Fruit fly (Drosophila melanogaster) whole organism, embryonic: ENCODE measurements around the gene Bem46.

ENCODE experiments used
- Aef1 ChIP-seq: fragments of 200-800 bp; sonication (Bioruptor generic); IDR thresholded peaks from 3 replicates; pipeline ENCODE4 v1.3.6; 2022; ENCODE audit warnings: missing biosample characterization, missing genetic modification characterization
- B-H2 ChIP-seq: fragments of 200-800 bp; sonication (Bioruptor generic); optimal IDR thresholded peaks from 2 replicates; lab custom pipeline; 2018; ENCODE audit warnings: missing biosample characterization, mild to moderate bottlenecking, missing genetic modification characterization
- Bteb2 ChIP-seq: fragments of 200-800 bp; sonication (Bioruptor generic); optimal IDR thresholded peaks from 2 replicates; lab custom pipeline; 2016; ENCODE audit warnings: missing biosample characterization, missing genetic modification characterization
- C15 ChIP-seq: fragments of 200-800 bp; sonication (Bioruptor generic); IDR thresholded peaks from 3 replicates; pipeline ENCODE4 v1.3.6; 2022; ENCODE audit warnings: missing biosample characterization, missing genetic modification characterization
- CG10366 ChIP-seq: fragments of 200-800 bp; sonication (Bioruptor generic); IDR thresholded peaks from 2 replicates; pipeline ENCODE4 v1.3.6; 2022; ENCODE audit warnings: missing biosample characterization, missing genetic modification characterization
- CG10565 ChIP-seq: fragments of 200-800 bp; sonication (Bioruptor generic); optimal IDR thresholded peaks from 3 replicates; lab custom pipeline; 2016; ENCODE audit warnings: missing biosample characterization, mild to moderate bottlenecking, missing genetic modification characterization
- CG12155 ChIP-seq: fragments of 200-800 bp; sonication (Bioruptor generic); optimal IDR thresholded peaks from 3 replicates; lab custom pipeline; 2016; ENCODE audit warnings: missing biosample characterization, missing genetic modification characterization
- CG12219 ChIP-seq: fragments of 200-800 bp; sonication (Bioruptor generic); optimal IDR thresholded peaks from 3 replicates; lab custom pipeline; 2018; ENCODE audit warnings: missing biosample characterization, mild to moderate bottlenecking, missing genetic modification characterization
- CG13624 ChIP-seq: fragments of 200-800 bp; sonication (Bioruptor generic); optimal IDR thresholded peaks from 2 replicates; lab custom pipeline; 2016; ENCODE audit warnings: missing biosample characterization, missing genetic modification characterization
- CG14860 ChIP-seq: fragments of 200-800 bp; sonication (Bioruptor generic); IDR thresholded peaks from 3 replicates; pipeline ENCODE4 v1.3.6; 2022; ENCODE audit warnings: missing biosample characterization, missing genetic modification characterization; ENCODE audit not compliant: partially characterized antibody
- CG17186 ChIP-seq: fragments of 200-800 bp; sonication (Bioruptor generic); optimal IDR thresholded peaks from 3 replicates; lab custom pipeline; 2017; ENCODE audit warnings: missing biosample characterization, missing genetic modification reagents, missing genetic modification characterization
- CG17568 ChIP-seq: fragments of 200-800 bp; sonication (Bioruptor generic); optimal IDR thresholded peaks from 2 replicates; lab custom pipeline; 2018; ENCODE audit warnings: missing biosample characterization, mild to moderate bottlenecking, missing genetic modification characterization, moderate library complexity
- CG17829 ChIP-seq: fragments of 200-800 bp; optimal IDR thresholded peaks from 2 replicates; lab custom pipeline; 2019; ENCODE audit warnings: missing biosample characterization, mild to moderate bottlenecking, missing genetic modification characterization, moderate library complexity
- CG18011 ChIP-seq: fragments of 200-800 bp; sonication (Bioruptor generic); optimal IDR thresholded peaks from 2 replicates; lab custom pipeline; 2017; ENCODE audit warnings: missing biosample characterization, missing genetic modification characterization, mild to moderate bottlenecking, moderate library complexity, missing genotype
- CG18599 ChIP-seq: fragments of 200-800 bp; sonication (Bioruptor generic); optimal IDR thresholded peaks from 3 replicates; lab custom pipeline; 2017; ENCODE audit warnings: missing biosample characterization, missing genetic modification characterization, mild to moderate bottlenecking, moderate library complexity, missing genetic modification reagents
- CG18619 ChIP-seq: fragments of 200-800 bp; sonication (Bioruptor generic); optimal IDR thresholded peaks from 3 replicates; lab custom pipeline; 2017; ENCODE audit warnings: missing biosample characterization, mild to moderate bottlenecking, missing genetic modification characterization
- CG2202 ChIP-seq: fragments of 200-800 bp; sonication (Bioruptor generic); optimal IDR thresholded peaks from 2 replicates; lab custom pipeline; 2018; ENCODE audit warnings: missing biosample characterization, mild to moderate bottlenecking, missing genetic modification characterization
- CG33557 ChIP-seq: fragments of 200-800 bp; sonication (Bioruptor generic); optimal IDR thresholded peaks from 2 replicates; lab custom pipeline; 2019; ENCODE audit warnings: missing biosample characterization, mild to moderate bottlenecking, missing genetic modification characterization, moderate library complexity
- CG3838 ChIP-seq: fragments of 200-800 bp; sonication (Bioruptor generic); optimal IDR thresholded peaks from 3 replicates; lab custom pipeline; 2016; ENCODE audit warnings: missing biosample characterization, missing genetic modification characterization
- CG3995 ChIP-seq: fragments of 200-800 bp; sonication (Bioruptor generic); optimal IDR thresholded peaks from 3 replicates; lab custom pipeline; 2016; ENCODE audit warnings: missing biosample characterization, missing genetic modification characterization
- CG42726 ChIP-seq: fragments of 200-800 bp; sonication (Bioruptor generic); IDR thresholded peaks from 2 replicates; pipeline ENCODE4 v1.3.6; 2022; ENCODE audit warnings: missing biosample characterization, missing genetic modification characterization; ENCODE audit not compliant: partially characterized antibody
- CG4404 ChIP-seq: fragments of 200-800 bp; sonication (Bioruptor generic); IDR thresholded peaks from 2 replicates; pipeline ENCODE4 v1.3.6; 2022; ENCODE audit warnings: missing biosample characterization, missing genetic modification characterization
- CG5245 ChIP-seq: fragments of 200-800 bp; sonication (Bioruptor generic); optimal IDR thresholded peaks from 3 replicates; lab custom pipeline; 2016; ENCODE audit warnings: missing biosample characterization, missing genetic modification characterization
- CG6765 ChIP-seq: fragments of 200-800 bp; sonication (Bioruptor generic); optimal IDR thresholded peaks from 3 replicates; lab custom pipeline; 2017; ENCODE audit warnings: missing biosample characterization, mild to moderate bottlenecking, missing genetic modification characterization
- CG7271 ChIP-seq: fragments of 200-800 bp; sonication (Bioruptor generic); optimal IDR thresholded peaks from 2 replicates; lab custom pipeline; 2018; ENCODE audit warnings: missing biosample characterization, mild to moderate bottlenecking, missing genetic modification characterization, moderate library complexity
- CG7357 ChIP-seq: fragments of 200-800 bp; sonication (Bioruptor generic); IDR thresholded peaks from 3 replicates; pipeline ENCODE4 v1.3.6; 2022; ENCODE audit warnings: missing biosample characterization, missing genetic modification characterization
- CG8765 ChIP-seq: fragments of 200-800 bp; sonication (Bioruptor generic); IDR thresholded peaks from 2 replicates; pipeline ENCODE4 v1.3.6; 2022; ENCODE audit warnings: missing biosample characterization, missing genetic modification characterization
- CG8924 ChIP-seq: fragments of 200-800 bp; optimal IDR thresholded peaks from 3 replicates; lab custom pipeline; 2019; ENCODE audit warnings: missing biosample characterization, mild to moderate bottlenecking, missing genetic modification characterization, moderate library complexity
- CG9932 ChIP-seq: fragments of 200-800 bp; sonication (Bioruptor generic); IDR thresholded peaks from 2 replicates; pipeline ENCODE4 v1.3.6; 2022; ENCODE audit warnings: missing biosample characterization, missing genetic modification characterization
- Dip3 ChIP-seq: fragments of 200-800 bp; sonication (Bioruptor generic); optimal IDR thresholded peaks from 3 replicates; lab custom pipeline; 2016; ENCODE audit warnings: missing biosample characterization, missing genetic modification characterization
- E2f1 ChIP-seq: fragments of 200-800 bp; sonication (Bioruptor generic); IDR thresholded peaks from 2 replicates; pipeline ENCODE4 v1.3.6; 2022; ENCODE audit warnings: missing biosample characterization, missing genetic modification characterization
- Elba2 ChIP-seq: fragments of 200-800 bp; sonication (Bioruptor generic); optimal IDR thresholded peaks from 3 replicates; lab custom pipeline; 2016; ENCODE audit warnings: missing biosample characterization, missing genetic modification characterization
- Ptx1 ChIP-seq: fragments of 200-800 bp; sonication (Bioruptor generic); IDR thresholded peaks from 2 replicates; pipeline ENCODE4 v1.3.6; 2022; ENCODE audit warnings: missing biosample characterization, missing genetic modification characterization
- Scr ChIP-seq: fragments of 200-800 bp; sonication (Bioruptor generic); IDR thresholded peaks from 2 replicates; pipeline ENCODE4 v1.3.6; 2022; ENCODE audit warnings: missing biosample characterization, missing genetic modification characterization; ENCODE audit not compliant: partially characterized antibody
- Sox102F ChIP-seq: fragments of 200-800 bp; sonication (Bioruptor generic); optimal IDR thresholded peaks from 2 replicates; lab custom pipeline; 2018; ENCODE audit warnings: missing biosample characterization, mild to moderate bottlenecking, missing genetic modification characterization, moderate library complexity
- Sry-δ ChIP-seq: fragments of 200-800 bp; sonication (Bioruptor generic); optimal IDR thresholded peaks from 2 replicates; lab custom pipeline; 2016; ENCODE audit warnings: missing biosample characterization, missing genetic modification characterization
- ab ChIP-seq: fragments of 200-800 bp; sonication (Bioruptor generic); optimal IDR thresholded peaks from 2 replicates; lab custom pipeline; 2016; ENCODE audit warnings: missing biosample characterization, missing genetic modification characterization
- cato ChIP-seq: fragments of 200-800 bp; sonication (Bioruptor generic); optimal IDR thresholded peaks from 2 replicates; lab custom pipeline; 2016; ENCODE audit warnings: missing biosample characterization, missing genetic modification characterization, borderline replicate concordance
- corto ChIP-seq: fragments of 200-800 bp; sonication (Bioruptor generic); optimal IDR thresholded peaks from 2 replicates; lab custom pipeline; 2016; ENCODE audit warnings: missing biosample characterization, mild to moderate bottlenecking, missing genetic modification characterization, moderate library complexity
- eve ChIP-seq, 2 experiments: fragments of >200 bp; optimal IDR thresholded peaks; 2 replicates each; lab custom pipeline; 2017; ENCODE audit warnings: missing biosample characterization in 2 of 2, missing genetic modification characterization in 2 of 2
- h ChIP-seq: fragments of >200 bp; optimal IDR thresholded peaks from 2 replicates; lab custom pipeline; 2017
- ham ChIP-seq: fragments of 200-800 bp; sonication (Bioruptor generic); IDR thresholded peaks from 2 replicates; pipeline ENCODE4 v1.3.6; 2022; ENCODE audit warnings: missing biosample characterization, missing genetic modification characterization
- her ChIP-seq: fragments of 200-800 bp; sonication (Bioruptor generic); optimal IDR thresholded peaks from 2 replicates; lab custom pipeline; 2016; ENCODE audit warnings: missing biosample characterization, missing genetic modification characterization
- lbe ChIP-seq: fragments of 200-800 bp; sonication (Bioruptor generic); optimal IDR thresholded peaks from 2 replicates; lab custom pipeline; 2016; ENCODE audit warnings: missing biosample characterization, mild to moderate bottlenecking, missing genetic modification characterization
- phol ChIP-seq: fragments of 200-800 bp; sonication (Bioruptor generic); optimal IDR thresholded peaks from 3 replicates; lab custom pipeline; 2018; ENCODE audit warnings: missing biosample characterization, mild to moderate bottlenecking, missing genetic modification characterization, moderate library complexity
- schlank ChIP-seq: fragments of 200-800 bp; sonication (Bioruptor generic); optimal IDR thresholded peaks from 2 replicates; lab custom pipeline; 2018; ENCODE audit warnings: missing biosample characterization, mild to moderate bottlenecking, missing genetic modification characterization
- slou ChIP-seq: fragments of 200-800 bp; sonication (Bioruptor generic); optimal IDR thresholded peaks from 3 replicates; lab custom pipeline; 2016; ENCODE audit warnings: missing biosample characterization, missing genetic modification characterization
- sug ChIP-seq: fragments of 200-800 bp; optimal IDR thresholded peaks from 2 replicates; lab custom pipeline; 2019; ENCODE audit warnings: missing biosample characterization, mild to moderate bottlenecking, missing genetic modification characterization, moderate library complexity
- twi ChIP-seq: fragments of 200-800 bp; optimal IDR thresholded peaks from 2 replicates; lab custom pipeline; 2019; ENCODE audit warnings: missing biosample characterization, mild to moderate bottlenecking, missing genetic modification characterization, moderate library complexity
- tx ChIP-seq: fragments of 200-800 bp; sonication (Bioruptor generic); optimal IDR thresholded peaks from 2 replicates; lab custom pipeline; 2016; ENCODE audit warnings: missing biosample characterization, missing genetic modification characterization
- zen2 ChIP-seq: fragments of 200-800 bp; sonication (Bioruptor generic); IDR thresholded peaks from 3 replicates; pipeline ENCODE4 v1.3.6; 2022; ENCODE audit warnings: missing biosample characterization, missing genetic modification characterization; ENCODE audit not compliant: partially characterized antibody
- zfh1 ChIP-seq: fragments of 200-800 bp; sonication (Bioruptor generic); IDR thresholded peaks from 3 replicates; pipeline ENCODE4 v1.3.6; 2022; ENCODE audit warnings: missing biosample characterization, missing genetic modification characterization

The Bem46 gene

DNA sequence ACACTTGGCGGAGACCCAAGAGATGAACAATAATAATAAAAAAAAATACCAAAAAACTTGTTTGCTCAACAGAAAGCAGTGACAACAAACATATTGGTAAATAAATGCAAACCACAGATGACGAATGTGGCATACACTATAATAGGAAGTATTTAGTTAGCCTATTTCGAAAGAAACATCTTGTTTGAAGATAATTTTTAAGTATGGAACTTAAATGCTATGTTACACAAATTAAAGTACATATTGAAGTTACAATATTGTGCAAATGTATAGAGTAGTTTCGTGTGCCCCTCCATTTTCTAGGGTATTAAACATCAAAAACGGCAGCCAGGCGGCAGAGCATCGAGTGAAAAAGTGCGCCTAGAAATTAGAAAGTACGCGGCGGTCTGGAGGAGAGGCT, 15.5 kb downstream of the Bem46 start (continued):
- TF ChIP-seq CG10565 (GFP tag; lab: Kevin White, UChicago): no peak
- TF ChIP-seq zfh1: 0 out of 3 replicates have a peak, but pooled peaks have one; percentile 32
- peak; percentile 4 for TF ChIP-seq CG2202 (tag; lab: Kevin White, UChicago)
- TF ChIP-seq CG5245 (GFP tag; lab: Kevin White, UChicago): no peak
- TF ChIP-seq CG3995 (GFP tag; lab: Kevin White, UChicago): no peak
- TF ChIP-seq CG12155 (GFP tag; lab: Kevin White, UChicago): no peak
- TF ChIP-seq slou (GFP tag; lab: Kevin White, UChicago): no peak
- TF ChIP-seq sug (tag; lab: Kevin White, UChicago): no peak
- no peak for TF ChIP-seq schlank (tag; lab: Kevin White, UChicago)
- no peak for TF ChIP-seq CG14860 (GFP tag; lab: Robert Waterston, UW)
- TF ChIP-seq CG3838: no peak
- no peak for TF ChIP-seq CG4404 (GFP tag; lab: Robert Waterston, UW)
- TF ChIP-seq CG18011: no peak
- no peak for TF ChIP-seq CG8765 (GFP tag; lab: Robert Waterston, UW)
- TF ChIP-seq CG18619: peak; percentile 13
- TF ChIP-seq CG13624: no peak
- peak; percentile 40; the same call in 1 of the 2 replicates for TF ChIP-seq CG10366 (GFP tag; lab: Robert Waterston, UW)
- peak; percentile 2 for TF ChIP-seq CG17186 (GFP tag; lab: Kevin White, UChicago)
- 0 out of 3 replicates have a peak, but pooled peaks have one; percentile 29 for TF ChIP-seq Aef1
- no peak for TF ChIP-seq CG7271 (tag; lab: Kevin White, UChicago)
- no peak for TF ChIP-seq CG7357 (GFP tag; lab: Robert Waterston, UW)
- TF ChIP-seq ham (GFP tag; lab: Robert Waterston, UW): no peak
- TF ChIP-seq lbe: no peak
- no peak for TF ChIP-seq CG33557
- TF ChIP-seq Sry-δ: no peak
- peak; percentile 65 for TF ChIP-seq CG8924 (tag; lab: Kevin White, UChicago)
- TF ChIP-seq her: no peak
- TF ChIP-seq CG17829 (tag; lab: Kevin White, UChicago): peak; percentile 27
- TF ChIP-seq cato (GFP tag; lab: Kevin White, UChicago): no peak
- TF ChIP-seq tx (GFP tag; lab: Kevin White, UChicago): no peak
- TF ChIP-seq CG9932: no peak
- TF ChIP-seq Bteb2 (GFP tag; lab: Kevin White, UChicago): no peak
- TF ChIP-seq E2f1 (GFP tag; lab: Robert Waterston, UW): peak; percentile 42; the same call in 1 of the 2 replicates
- TF ChIP-seq CG6765 (GFP tag; lab: Kevin White, UChicago): no peak
- TF ChIP-seq CG12219 (GFP tag; lab: Kevin White, UChicago): peak; percentile 62
- TF ChIP-seq B-H2 (GFP tag; lab: Kevin White, UChicago): no peak
- peak; percentile 68 for TF ChIP-seq Ptx1 (GFP tag; lab: Robert Waterston, UW)
- TF ChIP-seq twi (tag; lab: Kevin White, UChicago): no peak
- no peak for TF ChIP-seq Dip3 (GFP tag; lab: Kevin White, UChicago)
- no peak for TF ChIP-seq eve (GFP tag; optimal IDR thresholded peaks at IDR 0.05; lab: Kevin White, UChicago)
- peak; percentile 66 for TF ChIP-seq phol (tag; lab: Kevin White, UChicago)
- no peak for TF ChIP-seq h (lab: Kevin White, UChicago)
- no peak for TF ChIP-seq corto (GFP tag; lab: Kevin White, UChicago)
- TF ChIP-seq CG17568 (GFP tag; lab: Kevin White, UChicago): peak; percentile 40
- no peak for TF ChIP-seq ab (GFP tag; lab: Kevin White, UChicago)
- TF ChIP-seq Scr: no peak
- TF ChIP-seq Sox102F (GFP tag; lab: Kevin White, UChicago): peak; percentile 86
- TF ChIP-seq Elba2 (GFP tag; lab: Kevin White, UChicago): no peak
- no peak for TF ChIP-seq CG42726 (GFP tag; lab: Robert Waterston, UW)
- TF ChIP-seq CG18599 (GFP tag; lab: Kevin White, UChicago): peak; percentile 41
- no peak for TF ChIP-seq C15 (GFP tag; lab: Robert Waterston, UW)
- TF ChIP-seq zen2: no peak
